Worm (Caenorhabditis elegans) whole organism, young adult: ENCODE data around the gene F44B9.8.

ENCODE experiments used
- C06A6.2 ChIP-seq: fragments of 200-800 bp; sonication (Bioruptor generic); conservative IDR thresholded peaks from 2 replicates; pipeline ENCODE4 v1.3.6; 2022; ENCODE audit warnings: missing genetic modification characterization, missing compliant biosample characterization
- F10E7.11 ChIP-seq: sonication (generic microtip); optimal IDR thresholded peaks from 2 replicates; lab custom pipeline; 2017; ENCODE audit warnings: mild to moderate bottlenecking, missing genetic modification characterization, moderate library complexity, missing compliant biosample characterization
- F22D6.2 ChIP-seq: sonication (generic microtip); optimal IDR thresholded peaks from 2 replicates; lab custom pipeline; 2016; ENCODE audit warnings: mild to moderate bottlenecking, missing genetic modification characterization, missing compliant biosample characterization
- F33H1.4 ChIP-seq: fragments of 200-800 bp; sonication (Bioruptor generic); IDR thresholded peaks from 2 replicates; pipeline ENCODE4 v1.3.6; 2022; ENCODE audit warnings: missing genetic modification reagents, missing genetic modification characterization, missing compliant biosample characterization
- F49E8.2 ChIP-seq: sonication (generic microtip); optimal IDR thresholded peaks from 3 replicates; lab custom pipeline; 2017; ENCODE audit warnings: missing genetic modification characterization, mild to moderate bottlenecking, missing compliant biosample characterization, antibody characterized with exemption, moderate library complexity; ENCODE audit not compliant: insufficient read depth
- F57A8.1 ChIP-seq: fragments of 200-800 bp; sonication (Bioruptor generic); optimal IDR thresholded peaks from 2 replicates; lab custom pipeline; 2018; ENCODE audit warnings: mild to moderate bottlenecking, missing genetic modification characterization, moderate library complexity, missing compliant biosample characterization
- K11D2.4 ChIP-seq: fragments of 200-800 bp; sonication (Bioruptor generic); IDR thresholded peaks from 2 replicates; pipeline ENCODE4 v1.3.6; 2022; ENCODE audit warnings: missing genetic modification reagents, missing genetic modification characterization, missing compliant biosample characterization
- T07F8.4 ChIP-seq: sonication (generic microtip); optimal IDR thresholded peaks from 2 replicates; lab custom pipeline; 2016; ENCODE audit warnings: mild to moderate bottlenecking, missing genetic modification characterization, moderate library complexity, missing compliant biosample characterization
- Y53G8AR.9 ChIP-seq: fragments of 200-800 bp; sonication (Bioruptor generic); conservative IDR thresholded peaks from 2 replicates; pipeline ENCODE4 v1.3.6; 2022; ENCODE audit warnings: missing genetic modification reagents, missing genetic modification characterization, missing compliant biosample characterization
- Y56A3A.18 ChIP-seq: fragments of 200-800 bp; sonication (Bioruptor generic); IDR thresholded peaks from 2 replicates; pipeline ENCODE4 v1.3.6; 2022; ENCODE audit warnings: missing genetic modification reagents, missing genetic modification characterization, missing compliant biosample characterization
- ZK185.1 ChIP-seq: sonication (generic microtip); optimal IDR thresholded peaks from 2 replicates; lab custom pipeline; 2016; ENCODE audit warnings: mild to moderate bottlenecking, missing genetic modification characterization, missing compliant biosample characterization; ENCODE audit not compliant: poor library complexity, severe bottlenecking
- aptf-2 ChIP-seq: fragments of 200-800 bp; sonication (Bioruptor generic); conservative IDR thresholded peaks from 2 replicates; pipeline ENCODE4 v1.3.6; 2022; ENCODE audit warnings: missing genetic modification reagents, missing genetic modification characterization, missing compliant biosample characterization
- athp-1 ChIP-seq: sonication (generic microtip); optimal IDR thresholded peaks from 2 replicates; lab custom pipeline; 2017; ENCODE audit warnings: mild to moderate bottlenecking, missing genetic modification characterization, missing compliant biosample characterization
- attf-5 ChIP-seq: fragments of 200-800 bp; sonication (Bioruptor generic); optimal IDR thresholded peaks from 2 replicates; lab custom pipeline; 2018; ENCODE audit warnings: mild to moderate bottlenecking, missing genetic modification characterization, missing compliant biosample characterization
- attf-6 ChIP-seq: fragments of 200-800 bp; sonication (Bioruptor generic); IDR thresholded peaks from 2 replicates; pipeline ENCODE4 v1.3.6; 2022; ENCODE audit warnings: missing genetic modification reagents, missing genetic modification characterization, missing compliant biosample characterization
- ccch-3 ChIP-seq: fragments of 200-800 bp; sonication (Bioruptor generic); optimal IDR thresholded peaks from 2 replicates; lab custom pipeline; 2018; ENCODE audit warnings: mild to moderate bottlenecking, missing genetic modification characterization, missing compliant biosample characterization
- cebp-2 ChIP-seq: fragments of 200-800 bp; sonication (Bioruptor generic); IDR thresholded peaks from 2 replicates; pipeline ENCODE4 v1.3.6; 2022; ENCODE audit warnings: missing genetic modification characterization, missing compliant biosample characterization
- ceh-100 ChIP-seq: fragments of 200-800 bp; sonication (Bioruptor generic); IDR thresholded peaks from 2 replicates; pipeline ENCODE4 v1.3.6; 2022; ENCODE audit warnings: missing genetic modification reagents, missing genetic modification characterization, missing compliant biosample characterization
- dox-1 ChIP-seq: fragments of 200-800 bp; sonication (Bioruptor generic); IDR thresholded peaks from 2 replicates; pipeline ENCODE4 v1.3.6; 2022; ENCODE audit warnings: missing genetic modification reagents, missing genetic modification characterization, missing compliant biosample characterization
- dpl-1 ChIP-seq: fragments of 150-350 bp; optimal IDR thresholded peaks from 2 replicates; lab custom pipeline; 2014; ENCODE audit warnings: missing biosample characterization, missing genetic modification reagents, missing genetic modification characterization
- efl-1 ChIP-seq: fragments of 150-350 bp; optimal IDR thresholded peaks from 2 replicates; lab custom pipeline; 2014; ENCODE audit warnings: missing biosample characterization, missing genetic modification reagents, missing genetic modification characterization
- egl-44 ChIP-seq: fragments of 200-800 bp; sonication (Bioruptor generic); IDR thresholded peaks from 2 replicates; pipeline ENCODE4 v1.3.6; 2022; ENCODE audit warnings: missing genetic modification reagents, missing genetic modification characterization, missing compliant biosample characterization
- egrh-3 ChIP-seq: fragments of 200-800 bp; sonication (Bioruptor generic); IDR thresholded peaks from 2 replicates; pipeline ENCODE4 v1.3.6; 2022; ENCODE audit warnings: missing genetic modification reagents, missing genetic modification characterization, missing compliant biosample characterization
- hlh-12 ChIP-seq: sonication (generic microtip); optimal IDR thresholded peaks from 2 replicates; lab custom pipeline; 2016; ENCODE audit warnings: missing genetic modification characterization, missing compliant biosample characterization
- hmg-1.2 ChIP-seq: fragments of 200-800 bp; sonication (Bioruptor generic); IDR thresholded peaks from 2 replicates; pipeline ENCODE4 v1.3.6; 2022; ENCODE audit warnings: missing genetic modification reagents, missing genetic modification characterization, missing compliant biosample characterization
- hmg-20 ChIP-seq: fragments of 200-800 bp; sonication (Bioruptor generic); IDR thresholded peaks from 2 replicates; pipeline ENCODE4 v1.3.6; 2022; ENCODE audit warnings: missing genetic modification reagents, missing genetic modification characterization, missing compliant biosample characterization
- hrde-1 ChIP-seq: sonication (generic microtip); optimal IDR thresholded peaks from 2 replicates; lab custom pipeline; 2016; ENCODE audit warnings: missing genetic modification characterization, mild to moderate bottlenecking, missing compliant biosample characterization, moderate library complexity, missing genotype, missing genetic modification reagents, borderline replicate concordance
- lin-54 ChIP-seq: fragments of 200-800 bp; sonication (Bioruptor generic); optimal IDR thresholded peaks from 2 replicates; lab custom pipeline; 2018; ENCODE audit warnings: mild to moderate bottlenecking, missing genetic modification characterization, missing compliant biosample characterization
- lsl-1 ChIP-seq: fragments of 200-800 bp; sonication (Bioruptor generic); optimal IDR thresholded peaks from 2 replicates; lab custom pipeline; 2018; ENCODE audit warnings: mild to moderate bottlenecking, missing genetic modification characterization, moderate library complexity, missing compliant biosample characterization
- madf-6 ChIP-seq: fragments of 200-800 bp; sonication (Bioruptor generic); IDR thresholded peaks from 2 replicates; pipeline ENCODE4 v1.3.6; 2022; ENCODE audit warnings: missing genetic modification reagents, missing genetic modification characterization, missing compliant biosample characterization
- madf-8 ChIP-seq: fragments of 200-800 bp; sonication (Bioruptor generic); conservative IDR thresholded peaks from 2 replicates; pipeline ENCODE4 v1.3.6; 2022; ENCODE audit warnings: missing genetic modification reagents, missing genetic modification characterization, missing compliant biosample characterization
- mcd-1 ChIP-seq: fragments of 200-800 bp; sonication (Bioruptor generic); IDR thresholded peaks from 2 replicates; pipeline ENCODE4 v1.3.6; 2022; ENCODE audit warnings: missing genetic modification reagents, missing genetic modification characterization, missing compliant biosample characterization
- mel-28 ChIP-seq: sonication (generic microtip); optimal IDR thresholded peaks from 2 replicates; lab custom pipeline; 2016; ENCODE audit warnings: borderline replicate concordance, mild to moderate bottlenecking, missing genetic modification characterization, missing compliant biosample characterization
- mes-4 ChIP-seq: sonication (generic microtip); optimal IDR thresholded peaks from 2 replicates; lab custom pipeline; 2016; ENCODE audit warnings: missing genotype, missing genetic modification characterization, missing compliant biosample characterization
- nfya-2 ChIP-seq: fragments of 200-800 bp; sonication (Bioruptor generic); IDR thresholded peaks from 2 replicates; pipeline ENCODE4 v1.3.6; 2022; ENCODE audit warnings: missing genetic modification reagents, missing genetic modification characterization, missing compliant biosample characterization
- nhr-27 ChIP-seq: fragments of 200-800 bp; sonication (Bioruptor generic); optimal IDR thresholded peaks from 2 replicates; lab custom pipeline; 2018; ENCODE audit warnings: mild to moderate bottlenecking, missing genetic modification characterization, moderate library complexity, missing compliant biosample characterization
- pha-4 ChIP-seq: fragments of 150-350 bp; sonication (generic microtip); optimal IDR thresholded peaks from 2 replicates; lab custom pipeline; 2014; ENCODE audit warnings: missing biosample characterization, missing genetic modification reagents, missing genetic modification characterization
- snpc-1.3 ChIP-seq: sonication (generic microtip); optimal IDR thresholded peaks from 2 replicates; lab custom pipeline; 2017; ENCODE audit warnings: missing genetic modification characterization, mild to moderate bottlenecking, missing compliant biosample characterization, antibody characterized with exemption, moderate library complexity, missing genotype, missing genetic modification reagents; ENCODE audit not compliant: insufficient read depth
- snpc-4 ChIP-seq, 5 experiments: fragments of 150-350 bp in 1 of 5; sonication (generic microtip) in 4 of 5; optimal IDR thresholded peaks; 2 replicates each; lab custom pipeline; 2014 to 2018; ENCODE audit warnings: missing genetic modification characterization in 5 of 5, missing biosample characterization in 3 of 5, antibody characterized with exemption in 2 of 5, mild to moderate bottlenecking in 2 of 5, missing compliant biosample characterization in 2 of 5, missing genotype in 2 of 5, moderate library complexity in 2 of 5, missing genetic modification reagents in 1 of 5
- somi-1 ChIP-seq: fragments of 200-800 bp; sonication (Bioruptor generic); optimal IDR thresholded peaks from 2 replicates; lab custom pipeline; 2018; ENCODE audit warnings: mild to moderate bottlenecking, missing genetic modification characterization, missing compliant biosample characterization
- tbp1 ChIP-seq: fragments of 200-800 bp; sonication (Bioruptor generic); optimal IDR thresholded peaks from 2 replicates; lab custom pipeline; 2018; ENCODE audit warnings: mild to moderate bottlenecking, missing genetic modification characterization, missing compliant biosample characterization
- unc-130 ChIP-seq: sonication (generic microtip); optimal IDR thresholded peaks from 2 replicates; lab custom pipeline; 2016; ENCODE audit warnings: missing genetic modification reagents, missing genetic modification characterization, missing compliant biosample characterization
- unc-62 ChIP-seq: fragments of 150-350 bp; optimal IDR thresholded peaks from 2 replicates; lab custom pipeline; 2014; ENCODE audit warnings: missing biosample characterization, missing genetic modification reagents, missing genetic modification characterization
- xnd-1 ChIP-seq: sonication (generic microtip); optimal IDR thresholded peaks from 2 replicates; lab custom pipeline; 2016; ENCODE audit warnings: missing genotype, missing genetic modification reagents, missing genetic modification characterization, missing compliant biosample characterization
- ztf-18 ChIP-seq: sonication (generic microtip); optimal IDR thresholded peaks from 2 replicates; lab custom pipeline; 2016; ENCODE audit warnings: missing genotype, mild to moderate bottlenecking, missing genetic modification characterization, missing compliant biosample characterization
- ztf-25 ChIP-seq: fragments of 200-800 bp; sonication (Bioruptor generic); IDR thresholded peaks from 2 replicates; pipeline ENCODE4 v1.3.6; 2022; ENCODE audit warnings: missing genetic modification reagents, missing genetic modification characterization, missing compliant biosample characterization

The F44B9.8 gene

DNA sequence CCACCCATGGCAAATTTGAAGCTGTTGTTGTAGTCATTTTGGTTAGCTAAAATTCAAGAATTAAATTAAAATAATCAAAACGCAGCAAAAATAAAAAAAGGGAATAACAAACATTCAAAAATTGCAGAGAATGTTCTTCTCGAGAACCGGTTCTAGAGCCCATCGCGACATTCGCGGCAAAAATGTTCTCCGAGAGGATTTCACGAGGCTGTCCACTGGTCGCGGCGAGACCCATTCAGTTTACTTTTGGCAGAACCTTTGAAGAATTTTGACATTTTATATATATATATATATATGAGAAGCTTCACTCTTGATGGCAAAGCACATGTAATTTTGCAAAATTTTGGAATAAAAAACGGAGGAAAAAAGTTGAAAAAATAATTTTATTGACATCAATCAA, at the start of gene F44B9.8:
TSS of gene F44B9.8 (minus strand) at position 163 of the 400 bp plus-strand sequence.
- TF ChIP-seq dpl-1 (GFP tag; lab: Kevin White, UChicago), result peak; percentile 32
- no peak for TF ChIP-seq egrh-3
- TF ChIP-seq Y53G8AR.9, result no peak
- TF ChIP-seq F33H1.4, result peak; percentile 80
- TF ChIP-seq pha-4 (tag; lab: Kevin White, UChicago), result peak; percentile 9
- peak; percentile 42 for TF ChIP-seq efl-1
- TF ChIP-seq unc-62 (GFP tag; lab: Kevin White, UChicago), result no peak
- TF ChIP-seq cebp-2 (GFP tag; lab: Robert Waterston, UW), result no peak
- TF ChIP-seq madf-6 (GFP tag; lab: Robert Waterston, UW), result peak; percentile 62; the same call in 1 of the 2 replicates
- TF ChIP-seq F57A8.1 (GFP tag; lab: Kevin White, UChicago), result no peak
- TF ChIP-seq mes-4, result no peak
- peak; percentile 9 for TF ChIP-seq lsl-1 (GFP tag; lab: Kevin White, UChicago)
- TF ChIP-seq tbp1 (GFP tag; lab: Kevin White, UChicago), result no peak

DNA sequence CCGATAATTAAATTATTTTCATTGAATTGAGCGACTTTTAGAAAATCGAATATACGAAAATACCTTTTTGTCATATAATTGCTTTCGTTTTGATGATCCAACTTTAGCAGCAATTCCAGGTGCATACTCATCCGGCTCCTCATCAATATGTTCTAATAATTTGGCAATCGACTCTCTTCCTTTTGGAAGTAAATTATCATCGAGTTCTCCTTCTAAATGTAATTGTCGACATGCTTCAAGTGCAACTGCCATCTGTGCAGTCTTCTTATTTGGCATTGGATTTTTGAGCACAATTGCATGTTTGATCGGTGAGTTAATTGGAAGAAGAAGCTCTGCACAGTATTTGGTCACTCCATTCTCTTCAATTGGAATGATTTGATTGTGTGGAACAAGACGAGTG, 47.7 kb upstream of the F44B9.8 start:
- TF ChIP-seq F22D6.2 (no peak), F10E7.11 (no peak), hrde-1 (no peak), F49E8.2 (tag; lab: Kevin White, UChicago) (no peak), madf-6 (GFP tag; lab: Robert Waterston, UW) (no peak), xnd-1 (tag; lab: Kevin White, UChicago) (no peak), dox-1 (GFP tag; lab: Robert Waterston, UW) (no peak), lin-54 (no peak), madf-8 (GFP tag; lab: Robert Waterston, UW) (no peak), hmg-20 (no peak)

DNA sequence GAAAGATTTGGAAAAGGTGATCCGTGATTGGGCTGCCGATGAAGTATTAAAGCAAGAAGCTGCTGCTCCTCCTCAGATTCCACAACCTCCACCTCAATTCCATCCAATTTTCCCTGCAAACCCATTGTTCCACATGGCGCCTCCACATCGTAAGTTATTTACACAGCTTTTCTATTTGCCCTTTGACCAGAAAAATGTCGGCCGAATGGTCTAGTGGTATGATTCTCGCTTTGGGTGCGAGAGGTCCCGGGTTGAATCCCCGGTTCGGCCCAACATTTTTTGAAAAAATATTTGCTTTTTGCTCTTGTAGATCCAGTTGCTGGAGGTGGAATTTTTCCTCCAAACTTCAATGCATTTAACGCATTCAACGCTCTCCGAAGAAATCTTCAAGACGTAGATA, 39.8 kb upstream of the F44B9.8 start:
- TF ChIP-seq madf-8 (GFP tag; lab: Robert Waterston, UW), result no peak
- no peak for TF ChIP-seq Y56A3A.18 (GFP tag; lab: Robert Waterston, UW)
- TF ChIP-seq egrh-3, result no peak
- no peak for TF ChIP-seq ztf-18
- TF ChIP-seq attf-5 (GFP tag; lab: Kevin White, UChicago), result no peak
- peak; percentile 39; the same call in 1 of the 2 replicates for TF ChIP-seq hmg-1.2 (GFP tag; lab: Robert Waterston, UW)
- TF ChIP-seq tbp1 (GFP tag; lab: Kevin White, UChicago), result peak; percentile 92
- TF ChIP-seq ceh-100 (GFP tag; lab: Robert Waterston, UW), result no peak
- no peak for TF ChIP-seq athp-1 (tag; lab: Kevin White, UChicago)
- TF ChIP-seq unc-130 (GFP tag; lab: Kevin White, UChicago), result no peak
- no peak for TF ChIP-seq somi-1
- no peak for TF ChIP-seq K11D2.4 (GFP tag; lab: Robert Waterston, UW)
- no peak for TF ChIP-seq hlh-12 (tag; lab: Kevin White, UChicago)
- no peak for TF ChIP-seq F22D6.2
- TF ChIP-seq ccch-3 (GFP tag; lab: Kevin White, UChicago), result no peak
- no peak for TF ChIP-seq mcd-1
- no peak for TF ChIP-seq ztf-25 (GFP tag; lab: Robert Waterston, UW)
- no peak for TF ChIP-seq ZK185.1 (tag; lab: Kevin White, UChicago)
- TF ChIP-seq nhr-27 (tag; lab: Kevin White, UChicago), result no peak
- TF ChIP-seq nfya-2 (GFP tag; lab: Robert Waterston, UW), result no peak
- no peak for TF ChIP-seq efl-1
- no peak for TF ChIP-seq aptf-2 (GFP tag; lab: Robert Waterston, UW)
- no peak for TF ChIP-seq C06A6.2 (GFP tag; lab: Robert Waterston, UW)
- TF ChIP-seq T07F8.4 (tag; lab: Kevin White, UChicago), result no peak
- TF ChIP-seq snpc-1.3, result no peak
- TF ChIP-seq egl-44 (GFP tag; lab: Robert Waterston, UW), result 0 out of 2 replicates have a peak, but pooled peaks have one; percentile 11
- TF ChIP-seq snpc-4 (GFP tag; optimal IDR thresholded peaks at IDR 0.05; lab: Kevin White, UChicago), result peak; percentile 56
- peak in 3 of 4 experiments; percentile 86 to 88 (median 87) for TF ChIP-seq snpc-4 (tag; optimal IDR thresholded peaks at IDR 0.05; lab: Kevin White, UChicago)
- TF ChIP-seq attf-6, result no peak
- TF ChIP-seq mel-28 (tag; lab: Kevin White, UChicago), result no peak
